Worm (Caenorhabditis elegans) whole organism, L4 larva: ENCODE measurements around the gene sart-3.

ENCODE experiments used
- D1046.2 ChIP-seq: fragments of 200-800 bp; sonication (Bioruptor generic); IDR thresholded peaks from 2 replicates; pipeline ENCODE4 v1.3.6; 2022; ENCODE audit warnings: missing genetic modification characterization, missing compliant biosample characterization
- R02D3.7 ChIP-seq: fragments of 150-350 bp; sonication (generic microtip); optimal IDR thresholded peaks from 3 replicates; lab custom pipeline; 2014; ENCODE audit warnings: missing biosample characterization, missing genetic modification characterization
- ZK337.2 ChIP-seq: fragments of 200-800 bp; sonication (Bioruptor generic); IDR thresholded peaks from 2 replicates; pipeline ENCODE4 v1.3.6; 2022; ENCODE audit warnings: missing genetic modification reagents, missing genetic modification characterization, missing compliant biosample characterization
- aha-1 ChIP-seq: fragments of 150-350 bp; peaks from one replicate; lab custom pipeline; 2014; ENCODE audit warnings: missing biosample characterization, missing genetic modification characterization
- aly-2 ChIP-seq: sonication (generic microtip); optimal IDR thresholded peaks from 2 replicates; lab custom pipeline; 2018; ENCODE audit warnings: missing biosample characterization, missing genetic modification characterization
- ceh-32 ChIP-seq: sonication (generic microtip); optimal IDR thresholded peaks from 2 replicates; lab custom pipeline; 2016; ENCODE audit warnings: mild to moderate bottlenecking, missing genetic modification characterization, missing compliant biosample characterization; ENCODE audit not compliant: poor library complexity
- ceh-82 ChIP-seq: sonication (generic microtip); optimal IDR thresholded peaks from 2 replicates; lab custom pipeline; 2017; ENCODE audit warnings: missing biosample characterization, missing genetic modification characterization
- daf-12 ChIP-seq: fragments of 150-350 bp; optimal IDR thresholded peaks from 2 replicates; lab custom pipeline; 2014; ENCODE audit warnings: missing biosample characterization, missing genetic modification reagents, missing genetic modification characterization
- daf-16 ChIP-seq, 3 experiments: sonication (generic microtip); optimal IDR thresholded peaks; 2 replicates each; lab custom pipeline; 2016 to 2017; ENCODE audit warnings: missing genetic modification characterization in 3 of 3, missing genetic modification reagents in 3 of 3, mild to moderate bottlenecking in 2 of 3, missing compliant biosample characterization in 2 of 3, missing biosample characterization in 1 of 3, moderate library complexity in 1 of 3
- daf-19 ChIP-seq: fragments of 200-800 bp; sonication (Bioruptor generic); conservative IDR thresholded peaks from 2 replicates; pipeline ENCODE4 v1.3.6; 2022; ENCODE audit warnings: missing genetic modification characterization, missing compliant biosample characterization
- dpl-1 ChIP-seq: fragments of 150-350 bp; optimal IDR thresholded peaks from 2 replicates; lab custom pipeline; 2014; ENCODE audit warnings: missing biosample characterization, missing genetic modification reagents, missing genetic modification characterization
- duxl-1 ChIP-seq: sonication (generic microtip); optimal IDR thresholded peaks from 2 replicates; lab custom pipeline; 2016; ENCODE audit warnings: mild to moderate bottlenecking, missing genetic modification characterization, moderate library complexity, missing compliant biosample characterization; ENCODE audit not compliant: poor library complexity
- dve-1 ChIP-seq: sonication (generic microtip); optimal IDR thresholded peaks from 2 replicates; lab custom pipeline; 2017; ENCODE audit warnings: antibody characterized with exemption, mild to moderate bottlenecking, missing genetic modification characterization, missing compliant biosample characterization; ENCODE audit not compliant: insufficient read depth
- fos-1 ChIP-seq: fragments of 150-350 bp; optimal IDR thresholded peaks from 2 replicates; lab custom pipeline; 2014; ENCODE audit warnings: missing biosample characterization, missing genetic modification characterization
- hlh-11 ChIP-seq: fragments of 200-800 bp; sonication (Bioruptor generic); optimal IDR thresholded peaks from 2 replicates; lab custom pipeline; 2018; ENCODE audit warnings: mild to moderate bottlenecking, missing genetic modification characterization, missing compliant biosample characterization
- hmg-1.1 ChIP-seq: fragments of 200-800 bp; sonication (Bioruptor generic); IDR thresholded peaks from 2 replicates; pipeline ENCODE4 v1.3.6; 2022; ENCODE audit warnings: missing genetic modification reagents, missing genetic modification characterization, missing compliant biosample characterization
- lin-38 ChIP-seq: fragments of 200-800 bp; sonication (Bioruptor generic); IDR thresholded peaks from 2 replicates; pipeline ENCODE4 v1.3.6; 2022; ENCODE audit warnings: missing genetic modification reagents, missing genetic modification characterization, missing compliant biosample characterization
- lsy-2 ChIP-seq, 2 experiments: fragments of 150-350 bp in 1 of 2; sonication (generic microtip) in 1 of 2; optimal IDR thresholded peaks; 2 replicates each; lab custom pipeline; 2014 to 2017; ENCODE audit warnings: missing biosample characterization in 2 of 2, missing genetic modification characterization in 2 of 2
- mep-1 ChIP-seq: fragments of 150-350 bp; sonication (generic microtip); optimal IDR thresholded peaks from 3 replicates; lab custom pipeline; 2014; ENCODE audit warnings: missing biosample characterization, missing genetic modification characterization
- mes-2 ChIP-seq: sonication (generic microtip); optimal IDR thresholded peaks from 2 replicates; lab custom pipeline; 2016; ENCODE audit warnings: missing genotype, mild to moderate bottlenecking, missing genetic modification characterization, missing compliant biosample characterization; ENCODE audit not compliant: poor library complexity, severe bottlenecking
- nhr-10 ChIP-seq: fragments of 150-350 bp; optimal IDR thresholded peaks from 2 replicates; lab custom pipeline; 2014; ENCODE audit warnings: missing biosample characterization, missing genetic modification characterization
- nhr-11 ChIP-seq: fragments of 150-350 bp; optimal IDR thresholded peaks from 2 replicates; lab custom pipeline; 2014; ENCODE audit warnings: missing biosample characterization, missing genetic modification characterization
- nhr-76 ChIP-seq: fragments of 150-350 bp; optimal IDR thresholded peaks from 2 replicates; lab custom pipeline; 2014; ENCODE audit warnings: missing biosample characterization, missing genetic modification characterization
- pha-4 ChIP-seq, 2 experiments: fragments of 150-350 bp in 1 of 2; fragments of 200-800 bp in 1 of 2; sonication (Bioruptor generic) in 1 of 2; IDR thresholded peaks in 1 of 2; optimal IDR thresholded peaks in 1 of 2; 2 replicates each; pipeline versions ENCODE4 v1.3.6 to Lab custom; 2014 to 2022; ENCODE audit warnings: missing genetic modification characterization in 2 of 2, missing genetic modification reagents in 2 of 2, missing biosample characterization in 1 of 2, missing compliant biosample characterization in 1 of 2
- saeg-2 ChIP-seq: fragments of 200-800 bp; sonication (Bioruptor generic); IDR thresholded peaks from 2 replicates; pipeline ENCODE4 v1.3.6; 2022; ENCODE audit warnings: missing genetic modification reagents, missing genetic modification characterization, missing compliant biosample characterization
- set-16 ChIP-seq: fragments of 200-800 bp; sonication (Bioruptor generic); IDR thresholded peaks from 2 replicates; pipeline ENCODE4 v1.3.6; 2022; ENCODE audit warnings: missing genetic modification reagents, missing genetic modification characterization, missing compliant biosample characterization
- snpc-1.2 ChIP-seq: fragments of 200-800 bp; sonication (Bioruptor generic); IDR thresholded peaks from 2 replicates; pipeline ENCODE4 v1.3.6; 2022; ENCODE audit warnings: missing genetic modification reagents, missing genetic modification characterization, missing compliant biosample characterization
- spr-1 ChIP-seq: sonication (generic microtip); optimal IDR thresholded peaks from 2 replicates; lab custom pipeline; 2016; ENCODE audit warnings: mild to moderate bottlenecking, missing genetic modification characterization, missing compliant biosample characterization
- unc-62 ChIP-seq, 3 experiments: fragments of 150-350 bp in 1 of 3; sonication (generic microtip); optimal IDR thresholded peaks in 2 of 3; peaks in 1 of 3; 1 replicate in 1 of 3; 2 replicates in 2 of 3; lab custom pipeline; 2014 to 2017; ENCODE audit warnings: missing biosample characterization in 3 of 3, missing genetic modification characterization in 3 of 3, missing genetic modification reagents in 3 of 3, missing genotype in 1 of 3
- zip-11 ChIP-seq: fragments of 200-800 bp; sonication (Bioruptor generic); IDR thresholded peaks from 2 replicates; pipeline ENCODE4 v1.3.6; 2022; ENCODE audit warnings: missing genetic modification characterization, missing compliant biosample characterization
- ztf-11 ChIP-seq: fragments of 150-350 bp; optimal IDR thresholded peaks from 2 replicates; lab custom pipeline; 2014; ENCODE audit warnings: missing biosample characterization, missing genetic modification characterization
- ztf-7 ChIP-seq: fragments of 150-350 bp; optimal IDR thresholded peaks from 2 replicates; lab custom pipeline; 2014; ENCODE audit warnings: missing biosample characterization, missing genetic modification characterization

The sart-3 gene

DNA sequence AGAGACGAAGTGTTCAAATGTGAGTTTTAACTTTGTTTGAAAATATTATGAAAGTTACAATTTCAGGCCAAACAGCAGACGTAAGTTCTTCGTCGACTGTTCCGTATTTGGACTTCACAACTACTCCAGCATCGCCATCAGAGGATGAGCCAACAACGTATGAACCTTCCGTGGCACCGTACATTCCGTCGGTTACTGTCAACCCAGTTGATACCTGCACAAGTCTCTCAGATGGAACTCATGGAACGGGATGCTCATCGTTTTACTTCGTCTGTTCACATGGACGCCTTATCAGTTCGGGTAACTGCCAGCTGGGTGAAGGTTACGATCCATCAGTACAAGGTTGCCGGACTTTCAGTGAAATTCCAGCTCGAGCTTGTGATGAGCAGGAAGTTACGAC, 42.9 kb upstream of the sart-3 start:
- TF ChIP-seq aha-1 (tag; lab: Kevin White, UChicago) (peak; percentile 93), ztf-11 (tag; lab: Kevin White, UChicago) (no peak)

DNA sequence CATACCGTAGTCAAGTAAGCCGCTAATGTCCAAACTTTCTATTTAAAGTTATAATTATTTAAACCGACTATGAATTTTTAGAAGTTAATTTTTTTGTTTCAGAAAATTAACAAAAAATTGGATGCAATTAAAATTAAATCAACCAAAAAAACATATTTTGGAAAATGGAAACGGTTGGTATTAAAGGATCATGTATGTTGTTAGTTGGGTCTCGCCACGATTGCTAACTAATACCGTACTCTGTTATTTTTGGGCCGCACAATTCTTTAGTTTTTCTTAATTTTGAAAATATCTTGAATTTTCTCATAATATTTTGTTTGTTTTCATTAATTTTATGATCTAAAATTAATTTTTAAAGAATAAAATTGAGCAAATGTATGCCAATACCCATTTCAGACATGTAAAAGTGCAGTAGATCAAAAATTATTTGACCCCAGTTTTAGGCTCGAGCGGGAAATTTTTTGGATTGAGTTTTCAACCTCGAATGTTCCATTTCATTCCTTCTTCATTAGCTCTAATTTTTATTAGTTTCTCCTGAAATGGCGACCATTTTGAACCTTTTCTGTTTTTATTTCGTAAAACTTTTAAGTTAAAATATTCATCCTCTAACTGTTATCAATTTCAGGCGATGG, 39.7 kb upstream of the sart-3 start, which contains the start of gene cbd-1:
Gene cbd-1 (plus strand): TSS at position 626 of the 632 bp plus-strand sequence.
- TF ChIP-seq pha-4 (GFP tag; IDR thresholded peaks at IDR 0.05; lab: Robert Waterston, UW) (no peak), pha-4 (tag; optimal IDR thresholded peaks at IDR 0.05; lab: Kevin White, UChicago) (no peak), nhr-76 (tag; lab: Kevin White, UChicago) (no peak), lin-38 (peak; percentile 19; the same call in 1 of the 2 replicates)

DNA sequence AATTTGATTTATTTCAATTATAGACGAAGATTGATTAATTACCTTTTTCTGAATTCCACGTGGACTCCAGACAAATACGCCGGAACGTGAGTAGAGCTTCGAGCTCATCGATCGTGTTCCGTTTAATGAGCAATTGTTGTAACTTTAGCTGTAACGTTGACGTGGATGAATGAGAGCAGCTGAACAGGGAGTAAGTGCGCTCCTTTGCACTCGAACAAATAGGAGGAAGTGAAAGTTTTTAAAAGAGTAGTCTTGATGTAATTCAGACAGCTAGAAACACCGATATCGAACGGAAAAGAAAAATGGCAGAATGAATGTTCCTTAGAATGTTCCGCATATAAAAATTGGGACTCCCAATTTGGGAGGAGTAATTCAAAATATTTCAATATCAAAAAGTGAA, 38.9 kb upstream of the sart-3 start, which contains the start of gene sec-31:
Gene sec-31 (minus strand): TSS at position 148 of the 400 bp plus-strand sequence.
- TF ChIP-seq zip-11 (GFP tag; lab: Robert Waterston, UW) (no peak), dpl-1 (GFP tag; lab: Kevin White, UChicago) (peak; percentile 42), ZK337.2 (GFP tag; lab: Robert Waterston, UW) (no peak), saeg-2 (no peak), lin-38 (peak; percentile 51), unc-62 (GFP tag; optimal IDR thresholded peaks at IDR 0.05 in 1 of 2; lab: Kevin White, UChicago) (peak in 1 of 2 experiments; percentile 18), unc-62 (tag; optimal IDR thresholded peaks at IDR 0.05; lab: Kevin White, UChicago) (no peak), mes-2 (tag; lab: Kevin White, UChicago) (peak; percentile 53), lsy-2 (tag; optimal IDR thresholded peaks at IDR 0.05; lab: Kevin White, UChicago) (peak in 1 of 2 experiments; percentile 26)

DNA sequence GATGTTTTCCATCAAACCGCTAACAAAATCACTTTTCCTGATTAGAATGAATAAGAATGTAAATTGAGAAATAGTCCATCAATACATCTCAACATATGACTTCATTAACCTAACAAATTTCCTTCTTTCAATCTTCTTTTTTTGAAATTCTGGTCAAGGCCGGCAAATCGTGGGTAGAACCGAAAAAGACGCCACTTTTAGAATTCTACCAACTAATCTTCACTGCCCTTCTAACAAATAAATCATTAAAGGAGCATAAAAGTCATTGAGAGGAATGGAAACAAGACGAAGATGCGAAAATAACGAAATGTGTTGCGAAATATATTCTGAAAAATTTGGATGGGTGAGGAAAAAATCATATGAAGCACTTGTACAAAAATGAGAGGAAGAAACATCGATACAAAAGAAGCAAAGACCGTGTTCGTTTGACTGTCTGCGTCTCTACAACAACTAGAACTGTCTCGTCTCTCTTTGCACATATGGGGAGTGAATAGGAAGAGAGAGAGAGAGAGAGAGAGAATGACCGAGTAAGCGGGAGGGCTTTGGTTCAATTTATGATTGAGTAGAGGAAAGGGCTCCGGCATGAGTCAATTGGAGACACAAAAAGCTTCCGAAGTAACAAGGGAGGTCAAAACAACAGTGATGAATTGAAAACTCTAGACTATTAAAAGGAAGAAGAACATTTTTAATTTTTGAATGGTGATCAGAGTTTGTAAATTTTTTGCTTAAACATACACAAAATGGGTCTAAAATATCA, 31.2 kb upstream of the sart-3 start:
- TF ChIP-seq nhr-11 (tag; lab: Kevin White, UChicago), result no peak
- TF ChIP-seq unc-62 (GFP tag; optimal IDR thresholded peaks at IDR 0.05 in 1 of 2; lab: Kevin White, UChicago), result peak in 1 of 2 experiments; percentile 61
- TF ChIP-seq unc-62 (tag; optimal IDR thresholded peaks at IDR 0.05; lab: Kevin White, UChicago), result no peak
- TF ChIP-seq aha-1 (tag; lab: Kevin White, UChicago), result peak; percentile 53
- TF ChIP-seq mep-1 (tag; lab: Kevin White, UChicago), result peak; percentile 40
- TF ChIP-seq dpl-1 (GFP tag; lab: Kevin White, UChicago), result no peak
- no peak for TF ChIP-seq aly-2 (tag; lab: Kevin White, UChicago)
- TF ChIP-seq hlh-11 (tag; lab: Kevin White, UChicago), result peak; percentile 63
- TF ChIP-seq daf-19 (GFP tag; lab: Robert Waterston, UW), result no peak
- no peak for TF ChIP-seq D1046.2
- peak in 1 of 2 experiments; percentile 38 for TF ChIP-seq lsy-2 (tag; optimal IDR thresholded peaks at IDR 0.05; lab: Kevin White, UChicago)
- TF ChIP-seq mes-2 (tag; lab: Kevin White, UChicago), result peak; percentile 31
- no peak for TF ChIP-seq daf-16 (GFP tag; optimal IDR thresholded peaks at IDR 0.05; lab: Kevin White, UChicago)
- peak; percentile 42 for TF ChIP-seq daf-16 (tag; optimal IDR thresholded peaks at IDR 0.05; lab: Kevin White, UChicago)
- peak; percentile 76 for TF ChIP-seq hmg-1.1 (GFP tag; lab: Robert Waterston, UW)
- TF ChIP-seq dve-1 (tag; lab: Kevin White, UChicago), result peak; percentile 58

DNA sequence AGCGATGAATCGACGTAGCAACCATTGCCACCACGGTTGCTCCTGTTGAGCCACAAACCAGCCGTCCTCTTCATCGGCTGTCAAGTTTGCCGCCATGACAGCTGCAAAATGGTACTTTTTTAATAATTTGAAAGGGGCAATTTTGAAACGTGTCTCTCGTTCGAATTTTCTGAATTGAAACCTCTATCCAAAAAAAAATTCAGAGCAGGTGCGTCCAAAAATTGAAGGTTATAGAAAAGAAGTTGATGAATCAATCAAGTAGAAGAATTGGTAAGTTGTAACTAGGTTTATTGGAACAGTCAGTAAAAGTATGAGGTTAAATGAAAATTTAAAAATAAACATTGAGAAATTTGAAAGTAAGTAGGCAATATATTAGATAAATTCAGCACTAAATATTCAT, 28.6 kb upstream of the sart-3 start, which contains the start of gene T01G1.4:
Gene T01G1.4 (minus strand): TSS at position 101 of the 400 bp plus-strand sequence.
- TF ChIP-seq ztf-7 (tag; lab: Kevin White, UChicago) (no peak), snpc-1.2 (GFP tag; lab: Robert Waterston, UW) (no peak), nhr-76 (tag; lab: Kevin White, UChicago) (no peak)

DNA sequence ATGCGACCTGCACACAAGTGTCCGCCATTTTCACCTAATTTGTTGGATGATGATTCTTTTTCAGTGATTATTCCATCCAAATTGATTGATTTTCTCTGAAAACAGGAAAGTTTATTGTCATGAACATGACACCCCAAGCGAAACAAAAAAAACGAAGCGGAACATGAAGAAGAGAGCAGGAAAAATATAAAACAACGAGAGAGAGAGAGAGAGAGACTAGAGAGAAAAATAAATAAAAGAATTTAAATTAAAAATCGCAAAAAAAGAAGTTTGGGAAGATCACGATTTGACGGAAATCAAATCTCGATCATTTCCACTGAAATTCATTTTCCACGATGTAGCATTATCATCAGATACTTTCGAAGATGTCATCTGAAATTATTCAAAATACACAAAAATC, 27.0 kb upstream of the sart-3 start, which contains the start of gene klp-12:
Gene klp-12 (minus strand): TSS at position 101 of the 400 bp plus-strand sequence.
- TF ChIP-seq ztf-11 (tag; lab: Kevin White, UChicago) (no peak), fos-1 (no peak), aly-2 (tag; lab: Kevin White, UChicago) (no peak), ceh-32 (tag; lab: Kevin White, UChicago) (no peak), daf-12 (tag; lab: Kevin White, UChicago) (no peak), set-16 (GFP tag; lab: Robert Waterston, UW) (no peak), spr-1 (tag; lab: Kevin White, UChicago) (no peak), ceh-82 (tag; lab: Kevin White, UChicago) (no peak), R02D3.7 (no peak), duxl-1 (tag; lab: Kevin White, UChicago) (no peak), nhr-10 (tag; lab: Kevin White, UChicago) (no peak), zip-11 (GFP tag; lab: Robert Waterston, UW) (no peak)
